Worm (Caenorhabditis elegans) whole organism, mixed stage, embryonic: ENCODE data around the gene C34C12.9.

Experiments used
- bed-3 ChIP-seq: fragments of 200-800 bp; sonication (Bioruptor generic); optimal IDR thresholded peaks from 3 replicates; lab custom pipeline; 2018; ENCODE audit warnings: mild to moderate bottlenecking, missing genetic modification characterization, moderate library complexity, missing compliant biosample characterization
- blmp-1 ChIP-seq: fragments of 150-350 bp; optimal IDR thresholded peaks from 2 replicates; lab custom pipeline; 2014; ENCODE audit warnings: missing biosample characterization, missing genetic modification characterization
- ceh-39 ChIP-seq: fragments of 150-350 bp; optimal IDR thresholded peaks from 2 replicates; lab custom pipeline; 2014; ENCODE audit warnings: missing biosample characterization, missing genetic modification characterization
- ceh-43 ChIP-seq: fragments of 200-800 bp; sonication (Bioruptor generic); optimal IDR thresholded peaks from 2 replicates; lab custom pipeline; 2018; ENCODE audit warnings: mild to moderate bottlenecking, missing genetic modification characterization, moderate library complexity, missing compliant biosample characterization
- ceh-83 ChIP-seq: fragments of 200-800 bp; sonication (Bioruptor generic); optimal IDR thresholded peaks from 2 replicates; lab custom pipeline; 2018; ENCODE audit warnings: mild to moderate bottlenecking, missing genetic modification characterization, missing compliant biosample characterization
- ces-1 ChIP-seq: fragments of 150-350 bp; optimal IDR thresholded peaks from 2 replicates; lab custom pipeline; 2014; ENCODE audit warnings: missing biosample characterization, missing genetic modification reagents, missing genetic modification characterization
- cnd-1 ChIP-seq: fragments of 200-800 bp; sonication (Bioruptor generic); optimal IDR thresholded peaks from 2 replicates; lab custom pipeline; 2018; ENCODE audit warnings: mild to moderate bottlenecking, missing genetic modification characterization, missing compliant biosample characterization
- drap-1 ChIP-seq: fragments of 200-800 bp; sonication (Bioruptor generic); optimal IDR thresholded peaks from 3 replicates; lab custom pipeline; 2018; ENCODE audit warnings: mild to moderate bottlenecking, missing genetic modification characterization, missing compliant biosample characterization
- elt-1 ChIP-seq: sonication (generic microtip); optimal IDR thresholded peaks from 2 replicates; lab custom pipeline; 2017; ENCODE audit warnings: missing genetic modification characterization, mild to moderate bottlenecking, missing compliant biosample characterization, antibody characterized with exemption, moderate library complexity, borderline replicate concordance; ENCODE audit not compliant: insufficient read depth
- elt-3 ChIP-seq: fragments of 150-350 bp; optimal IDR thresholded peaks from 2 replicates; lab custom pipeline; 2014; ENCODE audit warnings: missing biosample characterization, missing genetic modification characterization
- flh-1 ChIP-seq: fragments of 200-800 bp; sonication (Bioruptor generic); optimal IDR thresholded peaks from 2 replicates; lab custom pipeline; 2018; ENCODE audit warnings: mild to moderate bottlenecking, missing genetic modification characterization, moderate library complexity, missing compliant biosample characterization
- ham-2 ChIP-seq: fragments of 200-800 bp; sonication (Bioruptor generic); optimal IDR thresholded peaks from 2 replicates; lab custom pipeline; 2018; ENCODE audit warnings: mild to moderate bottlenecking, missing genetic modification characterization, missing compliant biosample characterization
- hlh-1 ChIP-seq: fragments of 150-350 bp; optimal IDR thresholded peaks from 2 replicates; lab custom pipeline; 2014; ENCODE audit warnings: missing biosample characterization, missing genetic modification reagents, missing genetic modification characterization
- lin-13 ChIP-seq: fragments of 150-350 bp; optimal IDR thresholded peaks from 2 replicates; lab custom pipeline; 2014; ENCODE audit warnings: missing biosample characterization, missing genetic modification characterization
- lin-32 ChIP-seq: fragments of 200-800 bp; sonication (Bioruptor generic); optimal IDR thresholded peaks from 2 replicates; lab custom pipeline; 2018; ENCODE audit warnings: mild to moderate bottlenecking, missing genetic modification characterization, missing compliant biosample characterization
- mab-5 ChIP-seq: fragments of 150-350 bp; optimal IDR thresholded peaks from 2 replicates; lab custom pipeline; 2014; ENCODE audit warnings: missing biosample characterization, missing genetic modification characterization
- mep-1 ChIP-seq: fragments of 150-350 bp; optimal IDR thresholded peaks from 2 replicates; lab custom pipeline; 2017; ENCODE audit warnings: missing biosample characterization, missing genetic modification reagents, missing genetic modification characterization, inconsistent platforms
- mls-2 ChIP-seq: sonication (generic microtip); optimal IDR thresholded peaks from 2 replicates; lab custom pipeline; 2016; ENCODE audit warnings: mild to moderate bottlenecking, missing genetic modification characterization, moderate library complexity, missing compliant biosample characterization
- nhr-12 ChIP-seq: fragments of 150-350 bp; optimal IDR thresholded peaks from 2 replicates; lab custom pipeline; 2014; ENCODE audit warnings: missing biosample characterization, missing genetic modification characterization
- nhr-2 ChIP-seq: fragments of 150-350 bp; optimal IDR thresholded peaks from 2 replicates; lab custom pipeline; 2014; ENCODE audit warnings: missing biosample characterization, missing genetic modification characterization
- nhr-237 ChIP-seq: fragments of 150-350 bp; optimal IDR thresholded peaks from 2 replicates; lab custom pipeline; 2014; ENCODE audit warnings: missing biosample characterization, missing genetic modification characterization
- nhr-28 ChIP-seq: fragments of 150-350 bp; optimal IDR thresholded peaks from 2 replicates; lab custom pipeline; 2014; ENCODE audit warnings: missing biosample characterization, missing genetic modification characterization
- nhr-76 ChIP-seq: sonication (generic microtip); optimal IDR thresholded peaks from 2 replicates; lab custom pipeline; 2017; ENCODE audit warnings: missing biosample characterization, missing genetic modification characterization
- pha-4 ChIP-seq: fragments of 150-350 bp; optimal IDR thresholded peaks from 2 replicates; lab custom pipeline; 2018; ENCODE audit warnings: missing biosample characterization, missing genetic modification reagents, missing genetic modification characterization
- sem-2 ChIP-seq: fragments of 200-800 bp; sonication (Bioruptor generic); optimal IDR thresholded peaks from 2 replicates; lab custom pipeline; 2018; ENCODE audit warnings: mild to moderate bottlenecking, missing genetic modification characterization, missing compliant biosample characterization
- snpc-4 ChIP-seq: fragments of 150-350 bp; optimal IDR thresholded peaks from 2 replicates; lab custom pipeline; 2014; ENCODE audit warnings: missing biosample characterization, missing genetic modification characterization
- sptf-1 ChIP-seq: sonication (generic microtip); optimal IDR thresholded peaks from 2 replicates; lab custom pipeline; 2017; ENCODE audit warnings: mild to moderate bottlenecking, missing genetic modification characterization, moderate library complexity, missing compliant biosample characterization
- tbx-8 ChIP-seq: fragments of 200-800 bp; sonication (Bioruptor generic); optimal IDR thresholded peaks from 2 replicates; lab custom pipeline; 2018; ENCODE audit warnings: mild to moderate bottlenecking, missing genetic modification characterization, moderate library complexity, missing compliant biosample characterization
- unc-120 ChIP-seq: sonication (generic microtip); optimal IDR thresholded peaks from 2 replicates; lab custom pipeline; 2017; ENCODE audit warnings: missing genetic modification characterization, missing compliant biosample characterization; ENCODE audit not compliant: poor library complexity, severe bottlenecking
- unc-39 ChIP-seq: fragments of 150-350 bp; optimal IDR thresholded peaks from 2 replicates; lab custom pipeline; 2014; ENCODE audit warnings: missing biosample characterization, missing genetic modification characterization
- unc-62 ChIP-seq: fragments of 150-350 bp; optimal IDR thresholded peaks from 2 replicates; lab custom pipeline; 2014; ENCODE audit warnings: missing biosample characterization, missing genetic modification reagents, missing genetic modification characterization
- zip-8 ChIP-seq: fragments of 150-350 bp; optimal IDR thresholded peaks from 2 replicates; lab custom pipeline; 2014; ENCODE audit warnings: missing biosample characterization, missing genetic modification characterization
- ztf-11 ChIP-seq: fragments of 150-350 bp; optimal IDR thresholded peaks from 2 replicates; lab custom pipeline; 2014; ENCODE audit warnings: missing biosample characterization, missing genetic modification characterization

C34C12.9 gene

ce11 chrIII:3482291-3482690, 7.0 kb upstream of the C34C12.9 start, which contains the start of gene C34C12.6:
C34C12.6 (plus strand) TSS chrIII:3482591.
- TF ChIP-seq cnd-1 (tag; lab: Kevin White, UChicago), result no peak

DNA sequence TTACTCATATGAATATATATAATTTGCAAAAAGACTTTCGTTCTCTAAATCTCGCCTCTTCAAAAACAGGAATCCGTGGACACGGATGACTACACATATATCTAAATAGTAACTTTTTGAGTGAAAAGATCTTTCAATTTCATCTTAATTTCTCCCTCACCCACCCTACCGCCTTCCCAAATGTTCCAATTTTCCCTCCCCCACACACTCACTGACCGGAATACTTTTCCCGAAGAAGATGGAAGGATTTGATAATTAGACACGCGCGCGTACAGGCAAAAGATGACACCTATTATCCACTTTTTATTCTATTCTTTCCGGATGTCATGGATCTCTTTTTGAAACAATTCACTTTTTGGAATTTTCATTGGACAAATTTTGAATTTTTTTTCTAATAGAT, 5.6 kb upstream of the C34C12.9 start:
- no peak for TF ChIP-seq pha-4 (tag; lab: Kevin White, UChicago)
- no peak for TF ChIP-seq tbx-8 (GFP tag; lab: Kevin White, UChicago)
- TF ChIP-seq drap-1, result no peak
- no peak for TF ChIP-seq ceh-39 (tag; lab: Kevin White, UChicago)
- no peak for TF ChIP-seq cnd-1 (tag; lab: Kevin White, UChicago)
- no peak for TF ChIP-seq sem-2 (GFP tag; lab: Kevin White, UChicago)
- TF ChIP-seq mls-2 (tag; lab: Kevin White, UChicago), result no peak
- TF ChIP-seq unc-62 (GFP tag; lab: Kevin White, UChicago), result no peak
- TF ChIP-seq nhr-2 (tag; lab: Kevin White, UChicago), result no peak
- no peak for TF ChIP-seq snpc-4
- no peak for TF ChIP-seq lin-32 (GFP tag; lab: Kevin White, UChicago)
- no peak for TF ChIP-seq unc-120 (tag; lab: Kevin White, UChicago)
- TF ChIP-seq zip-8 (tag; lab: Kevin White, UChicago), result no peak
- TF ChIP-seq blmp-1 (tag; lab: Kevin White, UChicago), result no peak
- no peak for TF ChIP-seq ceh-83
- TF ChIP-seq sptf-1, result no peak
- TF ChIP-seq ces-1 (GFP tag; lab: Kevin White, UChicago), result no peak

ce11 chrIII:3480236-3480635, 4.9 kb upstream of the C34C12.9 start:
- no peak for TF ChIP-seq ceh-43
- peak; percentile 9 for TF ChIP-seq tbx-8 (GFP tag; lab: Kevin White, UChicago)

DNA sequence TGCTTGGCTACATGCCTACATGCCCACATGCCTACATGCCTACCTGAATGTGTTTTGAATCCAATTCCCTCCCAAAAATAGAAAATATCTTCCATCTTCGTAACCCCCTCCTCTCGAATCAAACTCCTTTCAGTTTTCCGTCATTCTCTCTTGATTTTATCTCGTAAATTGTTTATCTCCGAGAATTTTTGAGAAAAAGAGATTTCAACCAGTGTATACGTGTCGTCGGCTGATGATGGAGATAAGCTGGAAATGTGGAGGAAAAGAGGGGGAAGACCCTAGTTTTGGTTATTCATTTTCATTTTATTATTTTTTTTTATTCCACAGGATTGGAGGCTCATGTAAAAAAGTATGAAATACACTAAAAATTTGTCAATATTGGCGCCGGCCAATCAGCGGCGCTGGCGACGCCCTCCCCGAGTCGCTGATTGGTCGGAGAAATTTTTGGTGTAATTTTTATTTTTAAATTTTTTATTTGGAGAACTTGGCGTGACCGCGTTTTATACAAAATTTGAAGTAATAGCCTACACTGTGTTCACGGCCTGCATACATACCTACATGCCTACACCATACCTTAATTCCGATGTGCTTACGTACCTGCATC, 3.6 kb upstream of the C34C12.9 start:
- TF ChIP-seq elt-1 (tag; lab: Kevin White, UChicago), result peak; percentile 89
- no peak for TF ChIP-seq ztf-11 (tag; lab: Kevin White, UChicago)

DNA sequence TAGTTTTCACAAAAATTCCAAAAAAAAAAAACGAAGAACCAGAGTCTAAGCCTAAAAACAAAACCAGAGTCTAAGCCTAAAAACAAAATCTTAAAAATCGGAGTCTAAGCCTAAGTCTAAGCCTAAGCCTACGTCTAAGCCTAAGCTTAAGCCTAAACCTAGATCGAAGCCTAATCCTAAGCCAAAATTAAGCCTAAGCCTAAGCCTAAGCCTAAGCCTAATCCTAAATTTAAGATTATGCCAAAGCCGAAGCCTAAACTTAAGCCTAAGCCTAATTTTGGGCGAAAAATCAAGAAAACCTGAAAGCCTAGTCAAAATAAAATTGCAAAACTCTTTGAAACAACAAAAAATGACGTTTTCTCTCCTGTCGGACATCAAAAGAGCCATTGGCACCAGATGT, 2.1 kb upstream of the C34C12.9 start:
- TF ChIP-seq mab-5 (tag; lab: Kevin White, UChicago), result no peak
- TF ChIP-seq unc-62 (GFP tag; lab: Kevin White, UChicago), result no peak
- TF ChIP-seq zip-8 (tag; lab: Kevin White, UChicago), result no peak
- TF ChIP-seq elt-3 (tag; lab: Kevin White, UChicago), result no peak
- no peak for TF ChIP-seq sem-2 (GFP tag; lab: Kevin White, UChicago)
- no peak for TF ChIP-seq ceh-83
- TF ChIP-seq mls-2 (tag; lab: Kevin White, UChicago), result no peak

DNA sequence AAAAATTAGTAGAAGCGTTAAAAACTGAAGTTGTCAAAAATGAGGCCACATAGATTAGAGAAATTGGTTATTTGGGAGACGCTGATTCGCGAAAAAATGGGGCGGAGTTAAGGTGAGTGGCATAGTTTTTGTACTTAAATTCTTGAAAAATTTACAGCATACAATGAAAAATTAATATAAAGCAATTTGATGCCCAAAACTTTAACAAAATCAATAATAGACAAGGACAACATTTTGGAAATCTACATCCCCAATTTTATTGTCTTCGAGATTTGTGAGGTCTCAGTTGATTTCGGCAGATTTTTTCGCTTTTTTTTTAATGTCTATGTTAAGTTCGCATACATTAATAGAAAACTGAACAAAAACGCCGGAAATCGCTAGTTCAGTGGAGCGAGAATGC, 933 bp upstream of the C34C12.9 start:
- TF ChIP-seq ces-1 (GFP tag; lab: Kevin White, UChicago) (peak; percentile 31), elt-3 (tag; lab: Kevin White, UChicago) (no peak), nhr-28 (no peak), snpc-4 (no peak), blmp-1 (tag; lab: Kevin White, UChicago) (no peak), cnd-1 (tag; lab: Kevin White, UChicago) (peak; percentile 22), zip-8 (tag; lab: Kevin White, UChicago) (no peak), unc-120 (tag; lab: Kevin White, UChicago) (no peak), ceh-83 (no peak), sem-2 (GFP tag; lab: Kevin White, UChicago) (peak; percentile 10), pha-4 (tag; lab: Kevin White, UChicago) (no peak), mep-1 (no peak), unc-39 (tag; lab: Kevin White, UChicago) (no peak), mab-5 (tag; lab: Kevin White, UChicago) (no peak), mls-2 (tag; lab: Kevin White, UChicago) (peak; percentile 29), nhr-237 (tag; lab: Kevin White, UChicago) (no peak), lin-32 (GFP tag; lab: Kevin White, UChicago) (peak; percentile 35), tbx-8 (GFP tag; lab: Kevin White, UChicago) (peak; percentile 73), flh-1 (GFP tag; lab: Kevin White, UChicago) (no peak), sptf-1 (peak; percentile 66), nhr-76 (tag; lab: Kevin White, UChicago) (no peak), ham-2 (no peak), ceh-39 (tag; lab: Kevin White, UChicago) (no peak), nhr-12 (no peak), bed-3 (GFP tag; lab: Kevin White, UChicago) (peak; percentile 61), lin-13 (tag; lab: Kevin White, UChicago) (no peak), hlh-1 (tag; lab: Kevin White, UChicago) (no peak), ztf-11 (tag; lab: Kevin White, UChicago) (no peak)
